Worm (Caenorhabditis elegans) whole organism, L2 larva: ENCODE measurements around the gene ule-2.

Source experiments
- lin-13 ChIP-seq: fragments of 150-350 bp; optimal IDR thresholded peaks from 2 replicates; lab custom pipeline; 2014; ENCODE audit warnings: missing biosample characterization, missing genetic modification reagents, missing genetic modification characterization
- lsy-2 ChIP-seq, 2 experiments: fragments of 150-350 bp in 1 of 2; sonication (generic microtip) in 1 of 2; optimal IDR thresholded peaks; 2 replicates each; lab custom pipeline; 2014 to 2017; ENCODE audit warnings: missing biosample characterization in 2 of 2, missing genetic modification characterization in 2 of 2
- nhr-237 ChIP-seq: fragments of 150-350 bp; optimal IDR thresholded peaks from 2 replicates; lab custom pipeline; 2014; ENCODE audit warnings: missing biosample characterization, missing genetic modification characterization
- nhr-77 ChIP-seq: fragments of 150-350 bp; optimal IDR thresholded peaks from 2 replicates; lab custom pipeline; 2014; ENCODE audit warnings: missing biosample characterization, missing genetic modification characterization

DNA sequence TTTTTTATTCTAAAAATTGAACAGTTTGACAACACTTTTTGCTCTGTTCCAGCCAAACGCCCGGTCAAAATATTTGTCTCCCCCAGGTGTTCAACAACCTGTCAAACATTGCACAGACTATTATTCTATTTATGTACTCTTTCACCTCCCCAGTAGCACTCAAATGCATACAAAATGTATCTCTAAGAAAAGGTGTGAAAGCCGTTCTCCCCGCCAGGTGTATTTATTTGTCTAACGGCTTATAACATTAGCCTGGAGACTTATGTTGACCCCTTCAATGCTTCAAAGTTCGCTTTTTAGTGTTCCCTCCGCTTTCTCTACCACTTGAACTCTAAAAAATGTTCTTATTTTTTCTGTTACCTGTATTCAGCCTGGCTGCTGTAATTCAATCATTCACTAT, 2.5 kb downstream of the ule-2 start, which contains the start of gene srlf-27:
- no peak for TF ChIP-seq lin-13 (GFP tag; lab: Kevin White, UChicago)
- TF ChIP-seq nhr-77 (tag; lab: Kevin White, UChicago) = no peak
- TF ChIP-seq lsy-2 (tag; optimal IDR thresholded peaks at IDR 0.05; lab: Kevin White, UChicago) = no peak
- no peak for TF ChIP-seq nhr-237
